Fruit fly (Drosophila melanogaster) whole organism, embryonic: Measurements from ENCODE around the gene Sprn.

Experiments
- Abd-B ChIP-seq: fragments of 200-800 bp; sonication (Bioruptor generic); optimal IDR thresholded peaks from 2 replicates; lab custom pipeline; 2018; ENCODE audit warnings: missing biosample characterization, mild to moderate bottlenecking, missing genetic modification characterization, moderate library complexity
- BEAF-32 ChIP-seq: fragments of 200-800 bp; sonication (Bioruptor generic); optimal IDR thresholded peaks from 3 replicates; lab custom pipeline; 2017; ENCODE audit warnings: missing biosample characterization, missing genetic modification characterization, mild to moderate bottlenecking, moderate library complexity, missing genetic modification reagents
- CG12744 ChIP-seq: fragments of 200-800 bp; sonication (Bioruptor generic); optimal IDR thresholded peaks from 2 replicates; lab custom pipeline; 2016; ENCODE audit warnings: missing biosample characterization, missing genetic modification characterization
- CG15514 ChIP-seq: fragments of 200-800 bp; sonication (Bioruptor generic); optimal IDR thresholded peaks from 3 replicates; lab custom pipeline; 2017; ENCODE audit warnings: missing biosample characterization, missing genetic modification characterization, mild to moderate bottlenecking, moderate library complexity, missing genetic modification reagents
- CG15601 ChIP-seq: fragments of 200-800 bp; sonication (Bioruptor generic); optimal IDR thresholded peaks from 3 replicates; lab custom pipeline; 2019; ENCODE audit warnings: missing biosample characterization, mild to moderate bottlenecking, missing genetic modification characterization, moderate library complexity
- CG18476 ChIP-seq: fragments of 200-800 bp; sonication (Bioruptor generic); optimal IDR thresholded peaks from 2 replicates; lab custom pipeline; 2016; ENCODE audit warnings: missing biosample characterization, mild to moderate bottlenecking, missing genetic modification characterization
- CG2129 ChIP-seq: fragments of 200-800 bp; sonication (Bioruptor generic); IDR thresholded peaks from 2 replicates; pipeline ENCODE4 v1.3.6; 2022; ENCODE audit warnings: missing biosample characterization, missing genetic modification characterization; ENCODE audit not compliant: partially characterized antibody
- CG42726 ChIP-seq: fragments of 200-800 bp; sonication (Bioruptor generic); IDR thresholded peaks from 2 replicates; pipeline ENCODE4 v1.3.6; 2022; ENCODE audit warnings: missing biosample characterization, missing genetic modification characterization; ENCODE audit not compliant: partially characterized antibody
- CG4282 ChIP-seq: fragments of 200-800 bp; sonication (Bioruptor generic); optimal IDR thresholded peaks from 2 replicates; lab custom pipeline; 2016; ENCODE audit warnings: missing biosample characterization, missing genetic modification characterization
- CG5245 ChIP-seq: fragments of 200-800 bp; sonication (Bioruptor generic); optimal IDR thresholded peaks from 3 replicates; lab custom pipeline; 2016; ENCODE audit warnings: missing biosample characterization, missing genetic modification characterization
- CG6654 ChIP-seq: fragments of 200-800 bp; sonication (Bioruptor generic); optimal IDR thresholded peaks from 2 replicates; lab custom pipeline; 2017; ENCODE audit warnings: missing biosample characterization, mild to moderate bottlenecking, missing genetic modification characterization
- CG6813 ChIP-seq: fragments of 200-800 bp; sonication (Bioruptor generic); optimal IDR thresholded peaks from 2 replicates; lab custom pipeline; 2017; ENCODE audit warnings: missing biosample characterization, missing genetic modification characterization, mild to moderate bottlenecking, moderate library complexity, missing genetic modification reagents
- CG7928 ChIP-seq: fragments of 200-800 bp; sonication (Bioruptor generic); optimal IDR thresholded peaks from 2 replicates; lab custom pipeline; 2017; ENCODE audit warnings: missing biosample characterization, mild to moderate bottlenecking, missing genetic modification characterization
- CG9727 ChIP-seq: fragments of 200-800 bp; sonication (Bioruptor generic); optimal IDR thresholded peaks from 3 replicates; lab custom pipeline; 2017; ENCODE audit warnings: missing biosample characterization, mild to moderate bottlenecking, missing genetic modification characterization
- CoRest ChIP-seq: fragments of 200-800 bp; sonication (Bioruptor generic); optimal IDR thresholded peaks from 3 replicates; lab custom pipeline; 2018; ENCODE audit warnings: missing biosample characterization, mild to moderate bottlenecking, missing genetic modification characterization, moderate library complexity
- Deaf1 ChIP-seq: fragments of 200-800 bp; optimal IDR thresholded peaks from 3 replicates; lab custom pipeline; 2019; ENCODE audit warnings: missing biosample characterization, mild to moderate bottlenecking, missing genetic modification characterization, moderate library complexity
- Doc2 ChIP-seq: fragments of 200-800 bp; sonication (Bioruptor generic); IDR thresholded peaks from 2 replicates; pipeline ENCODE4 v1.3.6; 2022; ENCODE audit warnings: missing biosample characterization, missing genetic modification characterization
- Dref ChIP-seq: fragments of 200-800 bp; sonication (Bioruptor generic); IDR thresholded peaks from 2 replicates; pipeline ENCODE4 v1.3.6; 2022; ENCODE audit warnings: missing biosample characterization, missing genetic modification characterization
- Drgx ChIP-seq: fragments of 200-800 bp; sonication (Bioruptor generic); IDR thresholded peaks from 2 replicates; pipeline ENCODE4 v1.3.6; 2022; ENCODE audit warnings: missing biosample characterization, missing genetic modification characterization
- GATAe ChIP-seq: fragments of 200-800 bp; sonication (Bioruptor generic); conservative IDR thresholded peaks from 2 replicates; pipeline ENCODE4 v1.3.6; 2022; ENCODE audit warnings: missing biosample characterization, missing genetic modification characterization
- HLH4C ChIP-seq: fragments of 200-800 bp; sonication (Bioruptor generic); IDR thresholded peaks from 3 replicates; pipeline ENCODE4 v1.3.6; 2022; ENCODE audit warnings: missing biosample characterization, missing genetic modification characterization; ENCODE audit not compliant: partially characterized antibody
- Lpt ChIP-seq: fragments of >200 bp; optimal IDR thresholded peaks from 2 replicates; lab custom pipeline; 2018; ENCODE audit warnings: missing biosample characterization, missing genetic modification characterization
- Trl ChIP-seq, 3 experiments: fragments of >200 bp in 2 of 3; fragments of 200-800 bp in 1 of 3; sonication (Bioruptor generic) in 1 of 3; optimal IDR thresholded peaks; 2 replicates in 1 of 3; 3 replicates in 2 of 3; lab custom pipeline; 2016 to 2017; ENCODE audit warnings: missing biosample characterization in 1 of 3, missing genetic modification characterization in 1 of 3
- cato ChIP-seq: fragments of 200-800 bp; sonication (Bioruptor generic); optimal IDR thresholded peaks from 2 replicates; lab custom pipeline; 2016; ENCODE audit warnings: missing biosample characterization, missing genetic modification characterization, borderline replicate concordance
- dysf ChIP-seq: fragments of 200-800 bp; sonication (Bioruptor generic); IDR thresholded peaks from 3 replicates; pipeline ENCODE4 v1.3.6; 2022; ENCODE audit warnings: missing biosample characterization, missing genetic modification characterization
- ewg ChIP-seq: fragments of 200-800 bp; sonication (Bioruptor generic); optimal IDR thresholded peaks from 3 replicates; lab custom pipeline; 2017; ENCODE audit warnings: mild to moderate bottlenecking, missing biosample characterization, missing genetic modification reagents, missing genetic modification characterization
- exex ChIP-seq: fragments of 200-800 bp; sonication (Bioruptor generic); optimal IDR thresholded peaks from 4 replicates; lab custom pipeline; 2018; ENCODE audit warnings: missing biosample characterization, mild to moderate bottlenecking, missing genetic modification characterization, moderate library complexity
- gce ChIP-seq: fragments of 200-800 bp; sonication (Bioruptor generic); IDR thresholded peaks from 3 replicates; pipeline ENCODE4 v1.3.6; 2022; ENCODE audit warnings: missing biosample characterization, missing genetic modification characterization
- gem ChIP-seq: fragments of 200-800 bp; sonication (Bioruptor generic); optimal IDR thresholded peaks from 2 replicates; lab custom pipeline; 2019; ENCODE audit warnings: missing biosample characterization, mild to moderate bottlenecking, missing genetic modification characterization, moderate library complexity
- gfzf ChIP-seq: fragments of 200-800 bp; sonication (Bioruptor generic); optimal IDR thresholded peaks from 2 replicates; lab custom pipeline; 2016; ENCODE audit warnings: missing biosample characterization, mild to moderate bottlenecking, missing genetic modification characterization, moderate library complexity
- her ChIP-seq: fragments of 200-800 bp; sonication (Bioruptor generic); optimal IDR thresholded peaks from 2 replicates; lab custom pipeline; 2016; ENCODE audit warnings: missing biosample characterization, missing genetic modification characterization
- pros ChIP-seq: fragments of 200-800 bp; sonication (Bioruptor generic); optimal IDR thresholded peaks from 3 replicates; lab custom pipeline; 2019; ENCODE audit warnings: missing biosample characterization, mild to moderate bottlenecking, missing genetic modification characterization, moderate library complexity
- row ChIP-seq: fragments of 200-800 bp; sonication (Bioruptor generic); IDR thresholded peaks from 3 replicates; pipeline ENCODE4 v1.3.6; 2022; ENCODE audit warnings: missing biosample characterization, missing genetic modification characterization
- scrt ChIP-seq: fragments of 200-800 bp; sonication (Bioruptor generic); optimal IDR thresholded peaks from 2 replicates; lab custom pipeline; 2018; ENCODE audit warnings: missing biosample characterization, mild to moderate bottlenecking, missing genetic modification characterization, moderate library complexity
- zfh1 ChIP-seq: fragments of 200-800 bp; sonication (Bioruptor generic); IDR thresholded peaks from 3 replicates; pipeline ENCODE4 v1.3.6; 2022; ENCODE audit warnings: missing biosample characterization, missing genetic modification characterization

The Sprn gene

dm6 chr3L:11833296-11833717, 45.6 kb upstream of the Sprn start, which contains the start of gene CycA (continued):
- TF ChIP-seq CG2129 (GFP tag; lab: Robert Waterston, UW): peak; percentile 50
- TF ChIP-seq HLH4C: peak; percentile 63
- TF ChIP-seq gce (GFP tag; lab: Robert Waterston, UW): no peak
- TF ChIP-seq gfzf: peak; percentile 61
- TF ChIP-seq cato (GFP tag; lab: Kevin White, UChicago): no peak
- TF ChIP-seq Drgx (GFP tag; lab: Robert Waterston, UW): no peak
- TF ChIP-seq Trl (optimal IDR thresholded peaks at IDR 0.05; lab: Kevin White, UChicago): no peak
- peak; percentile 7 for TF ChIP-seq Trl (GFP tag; optimal IDR thresholded peaks at IDR 0.05; lab: Kevin White, UChicago)
- peak; percentile 41 for TF ChIP-seq Abd-B (GFP tag; lab: Kevin White, UChicago)
- TF ChIP-seq Doc2 (GFP tag; lab: Robert Waterston, UW): no peak

- TF ChIP-seq zfh1 (GFP tag; lab: Robert Waterston, UW) (no peak), CG5245 (GFP tag; lab: Kevin White, UChicago) (no peak), CoRest (tag; lab: Kevin White, UChicago) (peak; percentile 1), BEAF-32 (peak; percentile 7), CG6654 (GFP tag; lab: Kevin White, UChicago) (peak; percentile 87), row (GFP tag; lab: Robert Waterston, UW) (0 out of 3 replicates have a peak, but pooled peaks have one; percentile 31), CG15601 (peak; percentile 47), CG9727 (GFP tag; lab: Kevin White, UChicago) (no peak), Doc2 (GFP tag; lab: Robert Waterston, UW) (no peak), CG18476 (GFP tag; lab: Kevin White, UChicago) (no peak), gem (tag; lab: Kevin White, UChicago) (peak; percentile 22), CG12744 (no peak), CG15514 (GFP tag; lab: Kevin White, UChicago) (no peak), CG7928 (GFP tag; lab: Kevin White, UChicago) (peak; percentile 62), exex (tag; lab: Kevin White, UChicago) (peak; percentile 18), CG42726 (GFP tag; lab: Robert Waterston, UW) (no peak), scrt (no peak), CG6813 (GFP tag; lab: Kevin White, UChicago) (no peak), Deaf1 (tag; lab: Kevin White, UChicago) (peak; percentile 77), Dref (no peak), GATAe (GFP tag; lab: Robert Waterston, UW) (peak; percentile 77), Lpt (GFP tag; lab: Kevin White, UChicago) (no peak), CG4282 (GFP tag; lab: Kevin White, UChicago) (no peak), her (no peak), ewg (GFP tag; lab: Kevin White, UChicago) (no peak)
- TF ChIP-seq, all 482 proteins: peak for 10
Measured at dm6 chr3L:11836575-11837077, 42.3 kb upstream of the Sprn start, which contains the start of gene CG43064. Gene CG43064 (minus strand): TSS chr3L:11836721.

DNA sequence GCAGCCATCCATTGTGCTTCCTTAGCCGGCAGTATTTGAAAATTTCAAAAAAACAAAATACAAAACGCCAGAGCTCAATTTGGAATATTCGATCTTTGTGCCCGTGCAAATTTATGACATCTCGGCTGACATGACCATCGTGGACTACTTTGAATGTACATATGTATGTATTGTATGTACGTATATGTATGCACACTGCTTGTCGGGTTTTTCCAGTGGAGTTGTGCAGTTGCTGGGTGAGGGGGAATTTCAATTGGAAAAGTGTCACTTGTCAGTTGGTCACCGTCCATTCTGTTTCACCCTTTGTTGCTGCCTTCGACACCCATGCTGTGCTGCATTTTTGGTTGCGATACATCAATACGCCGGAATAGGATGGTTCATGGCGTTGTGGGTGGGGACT, 31.2 kb upstream of the Sprn start, which contains the start of gene CG12521:
Gene CG12521, minus strand, starts transcription at position 101 of the 400 bp plus-strand sequence.
- TF ChIP-seq pros (GFP tag; lab: Kevin White, UChicago) (no peak), dysf (GFP tag; lab: Robert Waterston, UW) (0 out of 3 replicates have a peak, but pooled peaks have one; percentile 12)
